Worm (Caenorhabditis elegans): Measurements from ENCODE around the gene ocr-1.

- TF ChIP-seq hlh-11 (tag; optimal IDR thresholded peaks at IDR 0.05) (no peak), hlh-30 (tag; optimal IDR thresholded peaks at IDR 0.05; ENCODE audit: insufficient read depth) (no peak), mep-1 (tag; optimal IDR thresholded peaks at IDR 0.05) (no peak), lir-3 (tag; optimal IDR thresholded peaks at IDR 0.05) (no peak), lin-38 (GFP tag; IDR thresholded peaks at IDR 0.05) (no peak), daf-19 (GFP tag; conservative IDR thresholded peaks at IDR 0.05) (no peak), mdl-1 (tag; optimal IDR thresholded peaks at IDR 0.05) (no peak), jun-1 (tag; optimal IDR thresholded peaks at IDR 0.05) (no peak)
Measured at ce11 chrV:10798090-10798489, 33.9 kb downstream of the ocr-1 start, which contains the start of gene srh-184.
